Fruit fly (Drosophila melanogaster): ENCODE results near the gene Phae1.

DNA sequence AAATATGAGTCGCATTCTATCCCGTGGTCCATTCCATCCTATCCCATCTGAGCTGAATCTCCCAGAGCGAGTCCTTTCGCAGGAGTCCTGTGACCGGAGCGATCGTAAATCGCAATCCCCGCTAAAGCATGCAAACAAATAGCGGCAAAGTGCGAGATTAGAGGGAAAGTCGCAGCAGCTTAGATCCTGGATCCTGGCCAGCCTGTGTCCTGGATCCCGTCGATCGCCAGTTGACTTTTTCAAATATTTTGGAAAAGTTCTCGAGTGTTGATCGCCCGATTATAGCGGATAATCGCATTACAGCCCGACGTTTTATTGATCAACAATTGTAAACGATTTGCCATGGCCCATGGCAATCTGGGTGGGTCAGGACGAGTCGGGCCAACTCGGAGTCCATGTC lies 20.1 kb upstream of the Phae1 start:
- TF ChIP-seq CG11762 (GFP tag; optimal IDR thresholded peaks at IDR 0.05; ENCODE audit: insufficient read depth) (no peak), CG31627 (GFP tag; optimal IDR thresholded peaks at IDR 0.05) (no peak), acj6 (GFP tag; optimal IDR thresholded peaks at IDR 0.05) (no peak), topi (GFP tag; optimal IDR thresholded peaks at IDR 0.05) (no peak), salr (GFP tag; optimal IDR thresholded peaks at IDR 0.05) (no peak)
